Worm (Caenorhabditis elegans): ENCODE measurements around the gene C32B5.7.
"Not testable (repeated sequence)": the region's sequence is repeated elsewhere in the genome, so short reads cannot be mapped to it uniquely, and the experiment has no call there.

C32B5.7 gene

ce11 chrII:973999-974398 is 13.7 kb downstream of the C32B5.7 start, which contains the start of gene fbxc-14:
Gene fbxc-14, plus strand, starts transcription at chrII:974299.
- TF ChIP-seq lir-3 (tag; optimal IDR thresholded peaks at IDR 0.05; ENCODE audit: poor library complexity): no peak
- TF ChIP-seq nhr-12 (tag; optimal IDR thresholded peaks at IDR 0.05): no peak
- no peak for TF ChIP-seq ama-1 (optimal IDR thresholded peaks at IDR 0.05)
- no peak for TF ChIP-seq swsn-7 (tag; optimal IDR thresholded peaks at IDR 0.05)
- TF ChIP-seq fkh-10 (GFP tag; optimal IDR thresholded peaks at IDR 0.05): no peak
- TF ChIP-seq mab-9 (GFP tag; IDR thresholded peaks at IDR 0.05): no peak
- TF ChIP-seq hlh-17 (GFP tag; optimal IDR thresholded peaks at IDR 0.05; ENCODE audit: borderline replicate concordance): no peak
- TF ChIP-seq ces-1 (GFP tag; optimal IDR thresholded peaks at IDR 0.05): no peak
- no peak for TF ChIP-seq fkh-8 (tag; optimal IDR thresholded peaks at IDR 0.05)
- no peak for TF ChIP-seq unc-62 (GFP tag; optimal IDR thresholded peaks at IDR 0.05)
- TF ChIP-seq xbp-1 (tag; optimal IDR thresholded peaks at IDR 0.05): no peak
- TF ChIP-seq lsy-2 (tag; optimal IDR thresholded peaks at IDR 0.05): no peak
- TF ChIP-seq vab-15 (tag; optimal IDR thresholded peaks at IDR 0.05): no peak
- TF ChIP-seq mef-2 (tag; optimal IDR thresholded peaks at IDR 0.05): no peak
- no peak for TF ChIP-seq C04F5.9 (tag; optimal IDR thresholded peaks at IDR 0.05)

ce11 chrII:979135-979534 is 18.8 kb downstream of the C32B5.7 start, which contains the start of the genes fbxc-17 and fbxc-15:
Gene fbxc-17, minus strand, starts transcription at chrII:979235.
Gene fbxc-15, plus strand, starts transcription at chrII:979423.
- no peak for TF ChIP-seq pqm-1 (tag; optimal IDR thresholded peaks at IDR 0.05)
- TF ChIP-seq lin-35 (GFP tag; optimal IDR thresholded peaks at IDR 0.05): no peak
- TF ChIP-seq nhr-12 (tag; optimal IDR thresholded peaks at IDR 0.05): no peak
- TF ChIP-seq skn-1 (tag; optimal IDR thresholded peaks at IDR 0.05): no peak
- TF ChIP-seq ztf-4 (tag; optimal IDR thresholded peaks at IDR 0.05): no peak
- no peak for TF ChIP-seq mef-2 (tag; optimal IDR thresholded peaks at IDR 0.05)
- TF ChIP-seq hpl-2 (GFP tag; optimal IDR thresholded peaks at IDR 0.05): no peak
- TF ChIP-seq alr-1 (tag; optimal IDR thresholded peaks at IDR 0.05; ENCODE audit: borderline replicate concordance): no peak

DNA sequence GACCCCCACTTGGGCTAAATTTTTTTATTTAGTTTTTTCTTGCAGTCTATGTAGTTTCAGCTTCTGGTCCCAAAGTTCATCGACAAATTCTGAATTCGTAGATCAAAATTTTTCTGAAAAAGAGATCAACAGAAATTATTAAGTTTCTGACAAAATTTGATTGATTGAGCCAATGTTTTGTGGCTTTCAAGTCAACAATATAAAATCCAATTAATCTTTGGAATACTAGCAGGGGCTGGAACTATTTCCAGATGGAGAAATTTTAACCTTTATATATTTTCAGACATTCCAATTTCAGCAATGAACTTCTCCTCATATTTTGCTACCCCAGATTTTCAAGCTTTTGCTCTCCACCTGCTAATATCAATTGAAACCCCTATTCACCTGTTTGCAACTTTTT is 22.5 kb downstream of the C32B5.7 start, which contains the start of gene srh-274:
TSS of gene srh-274 (plus strand) at position 301 of the 400 bp plus-strand sequence.
- no peak for TF ChIP-seq tlp-1 (tag; optimal IDR thresholded peaks at IDR 0.05)
- no peak for TF ChIP-seq fkh-4 (tag; optimal IDR thresholded peaks at IDR 0.05; ENCODE audit: borderline replicate concordance)
- TF ChIP-seq snpc-4 (tag; optimal IDR thresholded peaks at IDR 0.05): no peak
- TF ChIP-seq mef-2 (tag; optimal IDR thresholded peaks at IDR 0.05): no peak
- no peak for TF ChIP-seq nhr-19 (GFP tag; conservative IDR thresholded peaks at IDR 0.05)
- no peak for TF ChIP-seq F16B12.6 (tag; optimal IDR thresholded peaks at IDR 0.05)
- no peak for TF ChIP-seq fos-1 (tag; optimal IDR thresholded peaks at IDR 0.05)
- TF ChIP-seq sup-37 (GFP tag; optimal IDR thresholded peaks at IDR 0.05): no peak
- TF ChIP-seq ets-5 (GFP tag; IDR thresholded peaks at IDR 0.05): no peak
- TF ChIP-seq Y116A8C.19 (tag; optimal IDR thresholded peaks at IDR 0.05; ENCODE audit: borderline replicate concordance): no peak
- no peak for TF ChIP-seq zag-1 (tag; optimal IDR thresholded peaks at IDR 0.05)
- no peak for TF ChIP-seq unc-130 (tag; optimal IDR thresholded peaks at IDR 0.05)
- no peak for TF ChIP-seq nhr-85 (tag)
- TF ChIP-seq lin-35 (GFP tag; optimal IDR thresholded peaks at IDR 0.05): no peak
- TF ChIP-seq snu-23 (GFP tag; optimal IDR thresholded peaks at IDR 0.05): no peak
- no peak for TF ChIP-seq mab-9 (GFP tag; IDR thresholded peaks at IDR 0.05)
- no peak for TF ChIP-seq elt-3 (tag; optimal IDR thresholded peaks at IDR 0.05)

ce11 chrII:985703-986102 is 25.4 kb downstream of the C32B5.7 start, which contains the start of gene fbxc-40:
Gene fbxc-40, plus strand, starts transcription at chrII:986003.
- TF ChIP-seq ets-5 (GFP tag; IDR thresholded peaks at IDR 0.05); mep-1 (tag; optimal IDR thresholded peaks at IDR 0.05); lin-35 (GFP tag; optimal IDR thresholded peaks at IDR 0.05): not testable (repeated sequence)

- no peak for TF ChIP-seq nhr-19 (GFP tag; conservative IDR thresholded peaks at IDR 0.05)
- TF ChIP-seq unc-62 (GFP tag; optimal IDR thresholded peaks at IDR 0.05): no peak
- no peak for TF ChIP-seq efl-3 (GFP tag; optimal IDR thresholded peaks at IDR 0.05)
- no peak for TF ChIP-seq fkh-8 (tag; optimal IDR thresholded peaks at IDR 0.05)
- no peak for TF ChIP-seq ztf-4 (tag; optimal IDR thresholded peaks at IDR 0.05)
Measured at ce11 chrII:988437-988836, 28.1 kb downstream of the C32B5.7 start, which contains the start of gene fbxc-39. Gene fbxc-39, plus strand, starts transcription at chrII:988737.
